Fruit fly (Drosophila melanogaster): ENCODE data around the gene Prosbeta4.
A peak's percentile ranks its signal among the peaks of the same experiment; 100 is the strongest.

Gene Prosbeta4

DNA sequence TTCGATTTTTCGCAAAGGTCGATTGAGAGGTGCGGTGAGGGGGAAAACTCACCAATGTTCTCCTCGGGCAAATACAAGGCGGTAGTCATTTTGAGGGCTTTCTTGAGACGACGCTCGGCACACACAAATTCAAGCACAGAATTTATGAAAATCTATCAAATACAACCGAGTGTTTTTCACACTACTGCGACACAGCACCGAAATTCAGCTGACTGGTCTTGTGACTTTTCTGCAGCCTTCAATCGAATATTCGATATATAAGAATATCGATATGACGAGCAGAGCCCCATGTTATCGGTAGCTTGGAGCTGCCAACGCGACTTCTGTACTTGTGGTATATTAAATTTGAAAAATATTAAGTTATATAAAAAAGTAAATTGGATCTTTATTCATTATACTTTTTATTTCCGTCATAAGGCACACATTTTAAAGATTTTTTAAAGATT lies 4.3 kb downstream of the Prosbeta4 start, which contains the start of gene VhaSFD (continued):
- TF ChIP-seq CG11085 (GFP tag; IDR thresholded peaks at IDR 0.05) (no peak), esg (GFP tag; conservative IDR thresholded peaks at IDR 0.05) (no peak), ERR (GFP tag; optimal IDR thresholded peaks at IDR 0.05) (no peak), CG12236 (GFP tag; optimal IDR thresholded peaks at IDR 0.05) (no peak), cg (GFP tag; optimal IDR thresholded peaks at IDR 0.05) (peak; percentile 75), Scr (GFP tag; IDR thresholded peaks at IDR 0.05; ENCODE audit: partially characterized antibody) (peak; percentile 49), B-H2 (GFP tag; optimal IDR thresholded peaks at IDR 0.05) (no peak), Myb (GFP tag; optimal IDR thresholded peaks at IDR 0.05) (peak; percentile 3), bowl (GFP tag; IDR thresholded peaks at IDR 0.05) (no peak), pfk (GFP tag; optimal IDR thresholded peaks at IDR 0.05) (no peak), CG4707 (GFP tag; optimal IDR thresholded peaks at IDR 0.05) (no peak), E2f2 (GFP tag; IDR thresholded peaks at IDR 0.05) (peak; percentile 75), ftz-f1 (GFP tag; optimal IDR thresholded peaks at IDR 0.05) (no peak), zf30C (GFP tag; optimal IDR thresholded peaks at IDR 0.05) (no peak), tll (GFP tag; optimal IDR thresholded peaks at IDR 0.05) (peak in 1 of 2 experiments; percentile 31), Kr (GFP tag; optimal IDR thresholded peaks at IDR 0.05) (no peak), TFAM (GFP tag; optimal IDR thresholded peaks at IDR 0.05) (no peak), MTF-1 (GFP tag; optimal IDR thresholded peaks at IDR 0.05; ENCODE audit: borderline replicate concordance) (no peak), CG9932 (GFP tag; IDR thresholded peaks at IDR 0.05) (peak; percentile 53), da (GFP tag; optimal IDR thresholded peaks at IDR 0.05) (no peak), fru (optimal IDR thresholded peaks at IDR 0.05) (no peak), nau (GFP tag; optimal IDR thresholded peaks at IDR 0.05) (no peak), gt (GFP tag; IDR thresholded peaks at IDR 0.05) (no peak), tin (GFP tag; optimal IDR thresholded peaks at IDR 0.05) (peak; percentile 5), run (tag; optimal IDR thresholded peaks at IDR 0.05) (no peak), CG31365 (tag; optimal IDR thresholded peaks at IDR 0.05) (no peak), CG10209 (GFP tag; optimal IDR thresholded peaks at IDR 0.05) (no peak), Chrac-16 (GFP tag; optimal IDR thresholded peaks at IDR 0.05) (no peak), Hsf (GFP tag; optimal IDR thresholded peaks at IDR 0.05) (no peak), sna (GFP tag; IDR thresholded peaks at IDR 0.05; ENCODE audit: partially characterized antibody) (peak; percentile 71), CG18619 (GFP tag; optimal IDR thresholded peaks at IDR 0.05) (no peak), Neu2 (GFP tag; optimal IDR thresholded peaks at IDR 0.05; ENCODE audit: borderline replicate concordance) (no peak), knrl (GFP tag; IDR thresholded peaks at IDR 0.05; ENCODE audit: partially characterized antibody) (peak; percentile 68), gsb-n (tag; optimal IDR thresholded peaks at IDR 0.05) (no peak), vnd (GFP tag; IDR thresholded peaks at IDR 0.05; ENCODE audit: partially characterized antibody) (peak; percentile 57; the same call in 1 of the 3 replicates), Pdp1 (GFP tag; optimal IDR thresholded peaks at IDR 0.05) (peak in 1 of 2 experiments; percentile 57), Mrtf (GFP tag; IDR thresholded peaks at IDR 0.05) (no peak), CG5953 (GFP tag; IDR thresholded peaks at IDR 0.05) (no peak), D (optimal IDR thresholded peaks at IDR 0.05) (no peak), D (GFP tag; optimal IDR thresholded peaks at IDR 0.05) (no peak), Rx (GFP tag; IDR thresholded peaks at IDR 0.05) (no peak), CG6683 (GFP tag; optimal IDR thresholded peaks at IDR 0.05) (peak; percentile 7), Spps (tag; optimal IDR thresholded peaks at IDR 0.05) (no peak), CG10959 (GFP tag; IDR thresholded peaks at IDR 0.05) (no peak), CG6854 (GFP tag; optimal IDR thresholded peaks at IDR 0.05) (peak; percentile 60), ci (GFP tag; IDR thresholded peaks at IDR 0.05) (0 out of 3 replicates have a peak, but pooled peaks have one; percentile 5), ems (GFP tag; optimal IDR thresholded peaks at IDR 0.05) (no peak), CG1602 (GFP tag; optimal IDR thresholded peaks at IDR 0.05) (no peak), CG11723 (GFP tag; optimal IDR thresholded peaks at IDR 0.05) (no peak), CG2116 (GFP tag; optimal IDR thresholded peaks at IDR 0.05) (peak; percentile 88), Fer1 (GFP tag; optimal IDR thresholded peaks at IDR 0.05) (peak; percentile 65)

All from whole organism, embryonic.